Fruit fly (Drosophila melanogaster) whole organism, pupa: Measurements from ENCODE around the gene CG42820.

Experiments
- CG13204 ChIP-seq: fragments of 200-800 bp; sonication (Bioruptor generic); optimal IDR thresholded peaks from 2 replicates; lab custom pipeline; 2018; ENCODE audit warnings: missing biosample characterization, mild to moderate bottlenecking, missing genetic modification characterization, moderate library complexity
- CG15710 ChIP-seq: fragments of 200-800 bp; sonication (Bioruptor generic); optimal IDR thresholded peaks from 2 replicates; lab custom pipeline; 2018; ENCODE audit warnings: missing biosample characterization, mild to moderate bottlenecking, missing genetic modification characterization, moderate library complexity
- CG17806 ChIP-seq: fragments of 200-800 bp; sonication (Bioruptor generic); optimal IDR thresholded peaks from 2 replicates; lab custom pipeline; 2018; ENCODE audit warnings: missing biosample characterization, mild to moderate bottlenecking, missing genetic modification characterization, moderate library complexity
- CG32121 ChIP-seq: fragments of 200-800 bp; sonication (Bioruptor generic); IDR thresholded peaks from 2 replicates; pipeline ENCODE4 v1.3.6; 2022; ENCODE audit warnings: missing biosample characterization, missing genetic modification characterization
- CG8159 ChIP-seq: fragments of 200-800 bp; sonication (Bioruptor generic); optimal IDR thresholded peaks from 3 replicates; lab custom pipeline; 2018; ENCODE audit warnings: missing biosample characterization, mild to moderate bottlenecking, missing genetic modification characterization, moderate library complexity
- CG9948 ChIP-seq: fragments of 200-800 bp; sonication (Bioruptor generic); optimal IDR thresholded peaks from 2 replicates; lab custom pipeline; 2018; ENCODE audit warnings: missing biosample characterization, mild to moderate bottlenecking, missing genetic modification characterization, moderate library complexity
- D1 ChIP-seq: fragments of 200-800 bp; sonication (Bioruptor generic); optimal IDR thresholded peaks from 2 replicates; lab custom pipeline; 2018; ENCODE audit warnings: missing biosample characterization, mild to moderate bottlenecking, missing genetic modification characterization, moderate library complexity
- EcR ChIP-seq: fragments of 200-800 bp; sonication (Bioruptor generic); optimal IDR thresholded peaks from 3 replicates; lab custom pipeline; 2019; ENCODE audit warnings: missing biosample characterization, missing genetic modification characterization, mild to moderate bottlenecking, moderate library complexity, missing genetic modification reagents
- Ets98B ChIP-seq: fragments of 200-800 bp; sonication (Bioruptor generic); IDR thresholded peaks from 2 replicates; pipeline ENCODE4 v1.3.6; 2022; ENCODE audit warnings: missing biosample characterization, missing genetic modification characterization
- Pif1B ChIP-seq: fragments of 200-800 bp; sonication (Bioruptor generic); optimal IDR thresholded peaks from 3 replicates; lab custom pipeline; 2016; ENCODE audit warnings: missing biosample characterization, missing genetic modification characterization
- Snoo ChIP-seq: fragments of 200-800 bp; sonication (Bioruptor generic); optimal IDR thresholded peaks from 3 replicates; lab custom pipeline; 2017; ENCODE audit warnings: missing biosample characterization, mild to moderate bottlenecking, missing genetic modification characterization, inconsistent platforms
- fd96Ca ChIP-seq: fragments of 200-800 bp; sonication (Bioruptor generic); IDR thresholded peaks from 3 replicates; pipeline ENCODE4 v1.3.6; 2022; ENCODE audit warnings: missing biosample characterization, missing genetic modification characterization
- gl ChIP-seq: fragments of 200-800 bp; sonication (Bioruptor generic); optimal IDR thresholded peaks from 2 replicates; lab custom pipeline; 2018; ENCODE audit warnings: missing biosample characterization, mild to moderate bottlenecking, missing genetic modification characterization

DNA sequence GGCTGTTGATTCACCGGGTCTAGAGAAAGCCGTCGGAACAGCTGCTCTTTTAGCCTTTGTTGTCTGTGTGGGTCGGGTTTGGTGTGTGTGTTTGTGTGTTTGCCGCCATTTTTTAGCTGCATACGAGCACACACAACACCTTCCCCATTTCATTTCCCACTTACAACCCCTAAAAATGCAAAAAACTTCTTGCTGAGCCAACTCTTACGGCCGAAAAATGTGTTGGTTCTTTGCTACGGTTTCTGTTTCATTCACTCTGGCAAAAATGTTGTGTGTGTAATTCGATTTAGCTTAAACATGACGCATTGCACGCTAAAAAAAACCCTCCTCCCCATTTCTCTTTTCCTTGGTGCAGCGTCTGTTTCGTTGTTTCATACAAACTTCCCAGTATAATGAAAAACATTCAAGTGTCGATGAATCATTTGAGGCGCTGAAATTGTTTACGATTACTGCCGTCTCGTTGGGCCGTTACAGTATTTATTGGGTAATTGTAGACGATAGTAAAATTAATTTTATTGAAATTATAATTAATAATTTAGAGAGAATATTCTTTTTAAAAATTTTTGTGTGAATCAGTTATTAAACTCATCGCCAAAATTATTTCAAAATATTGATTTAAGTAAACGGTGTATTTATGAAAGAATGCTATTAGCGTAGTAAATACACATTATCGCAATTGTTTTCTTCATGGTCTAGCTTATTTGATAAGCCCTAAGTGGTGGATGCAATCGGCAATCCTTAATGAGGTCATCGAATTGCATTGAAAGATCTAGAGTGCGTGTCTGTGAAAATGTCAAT is 34.0 kb upstream of the CG42820 start:
- TF ChIP-seq CG9948 (no peak), EcR (no peak), D1 (no peak), CG32121 (GFP tag; lab: Robert Waterston, UW) (no peak), Pif1B (GFP tag; lab: Kevin White, UChicago) (no peak), fd96Ca (GFP tag; lab: Robert Waterston, UW) (no peak), Snoo (tag; lab: Kevin White, UChicago) (no peak), CG17806 (tag; lab: Kevin White, UChicago) (no peak), CG15710 (tag; lab: Kevin White, UChicago) (no peak), gl (no peak), Ets98B (no peak), CG8159 (no peak), CG13204 (GFP tag; lab: Kevin White, UChicago) (no peak)
